Fruit fly (Drosophila melanogaster): Measurements from ENCODE around the gene comm.

comm gene

dm6 chr3L:15708158-15708557 is 20.1 kb downstream of the comm start:
- no peak for TF ChIP-seq CTCF (optimal IDR thresholded peaks at IDR 0.05)
- no peak for TF ChIP-seq CG8478 (optimal IDR thresholded peaks at IDR 0.05)

- TF ChIP-seq CTCF (optimal IDR thresholded peaks at IDR 0.05) (no peak), CG8478 (optimal IDR thresholded peaks at IDR 0.05) (no peak)
Measured at dm6 chr3L:15706199-15706598, 22.0 kb downstream of the comm start.

- no peak for TF ChIP-seq CTCF (optimal IDR thresholded peaks at IDR 0.05)
- TF ChIP-seq CG8478 (optimal IDR thresholded peaks at IDR 0.05): no peak
Measured at dm6 chr3L:15704250-15704985, 23.8 kb downstream of the comm start.

dm6 chr3L:15703330-15704119 is 24.7 kb downstream of the comm start:
- TF ChIP-seq CTCF (optimal IDR thresholded peaks at IDR 0.05): no peak
- TF ChIP-seq CG8478 (optimal IDR thresholded peaks at IDR 0.05): no peak

dm6 chr3L:15702191-15702590 is 26.0 kb downstream of the comm start:
- TF ChIP-seq CG8478 (optimal IDR thresholded peaks at IDR 0.05) (no peak), CTCF (optimal IDR thresholded peaks at IDR 0.05) (no peak)

dm6 chr3L:15700338-15700966 is 27.8 kb downstream of the comm start:
- TF ChIP-seq CTCF (optimal IDR thresholded peaks at IDR 0.05) (no peak), CG8478 (optimal IDR thresholded peaks at IDR 0.05) (no peak)

dm6 chr3L:15699626-15700337 is 28.4 kb downstream of the comm start, which contains the start of gene comm2:
Gene comm2, minus strand, starts transcription at chr3L:15699850.
- TF ChIP-seq CTCF (optimal IDR thresholded peaks at IDR 0.05) (no peak), CG8478 (optimal IDR thresholded peaks at IDR 0.05) (no peak)

- TF ChIP-seq CTCF (optimal IDR thresholded peaks at IDR 0.05) (no peak), CG8478 (optimal IDR thresholded peaks at IDR 0.05) (no peak)
Measured at dm6 chr3L:15697916-15698315, 30.3 kb downstream of the comm start.

- TF ChIP-seq CTCF (optimal IDR thresholded peaks at IDR 0.05) (no peak), CG8478 (optimal IDR thresholded peaks at IDR 0.05) (no peak)
Measured at dm6 chr3L:15695195-15695594, 33.0 kb downstream of the comm start.

dm6 chr3L:15694406-15694805 is 33.8 kb downstream of the comm start:
- no peak for TF ChIP-seq CTCF (optimal IDR thresholded peaks at IDR 0.05)
- TF ChIP-seq CG8478 (optimal IDR thresholded peaks at IDR 0.05): no peak

dm6 chr3L:15692794-15693532 is 35.3 kb downstream of the comm start:
- TF ChIP-seq CG8478 (optimal IDR thresholded peaks at IDR 0.05): no peak
- no peak for TF ChIP-seq CTCF (optimal IDR thresholded peaks at IDR 0.05)

- TF ChIP-seq CTCF (optimal IDR thresholded peaks at IDR 0.05) (no peak), CG8478 (optimal IDR thresholded peaks at IDR 0.05) (no peak)
Measured at dm6 chr3L:15692388-15692787, 35.8 kb downstream of the comm start.

dm6 chr3L:15691968-15692367 is 36.3 kb downstream of the comm start, which contains the start of gene CG34451:
Gene CG34451, minus strand, starts transcription at chr3L:15692068.
- TF ChIP-seq CTCF (optimal IDR thresholded peaks at IDR 0.05): no peak
- TF ChIP-seq CG8478 (optimal IDR thresholded peaks at IDR 0.05): no peak
